Fruit fly (Drosophila melanogaster): ENCODE results near the gene CG31131.
A peak's percentile ranks its signal among the peaks of the same experiment; 100 is the strongest.

The CG31131 gene

DNA sequence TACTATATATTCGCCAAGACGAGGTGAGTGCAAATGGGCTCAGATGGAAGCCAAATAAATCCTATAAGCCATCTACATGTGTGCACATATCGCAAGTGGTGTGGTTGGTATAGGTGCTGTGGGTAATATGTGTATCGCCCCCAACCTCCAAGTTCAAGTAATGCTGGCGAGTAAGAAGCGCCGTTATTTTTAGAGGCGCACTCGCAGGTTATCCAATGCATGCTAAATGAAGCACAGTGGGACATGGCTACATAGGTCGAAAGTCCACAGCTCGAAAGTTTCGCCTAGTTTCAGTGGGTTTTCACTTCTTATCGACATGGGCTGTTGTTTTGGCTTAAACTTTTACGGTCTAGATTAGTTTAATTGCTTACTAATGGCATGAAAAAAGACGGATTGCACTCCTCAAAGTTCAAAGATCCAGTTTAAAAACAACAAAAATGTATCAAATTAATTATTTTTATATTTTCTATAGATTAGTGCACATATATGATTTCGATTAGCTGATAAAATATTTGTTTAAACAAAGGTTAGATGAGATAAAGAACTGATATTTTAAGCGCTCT is 37.0 kb downstream of the CG31131 start (continued):
- TF ChIP-seq Hr39 (GFP tag; optimal IDR thresholded peaks at IDR 0.05) (peak; percentile 8), esn (GFP tag; optimal IDR thresholded peaks at IDR 0.05) (peak; percentile 38)

DNA sequence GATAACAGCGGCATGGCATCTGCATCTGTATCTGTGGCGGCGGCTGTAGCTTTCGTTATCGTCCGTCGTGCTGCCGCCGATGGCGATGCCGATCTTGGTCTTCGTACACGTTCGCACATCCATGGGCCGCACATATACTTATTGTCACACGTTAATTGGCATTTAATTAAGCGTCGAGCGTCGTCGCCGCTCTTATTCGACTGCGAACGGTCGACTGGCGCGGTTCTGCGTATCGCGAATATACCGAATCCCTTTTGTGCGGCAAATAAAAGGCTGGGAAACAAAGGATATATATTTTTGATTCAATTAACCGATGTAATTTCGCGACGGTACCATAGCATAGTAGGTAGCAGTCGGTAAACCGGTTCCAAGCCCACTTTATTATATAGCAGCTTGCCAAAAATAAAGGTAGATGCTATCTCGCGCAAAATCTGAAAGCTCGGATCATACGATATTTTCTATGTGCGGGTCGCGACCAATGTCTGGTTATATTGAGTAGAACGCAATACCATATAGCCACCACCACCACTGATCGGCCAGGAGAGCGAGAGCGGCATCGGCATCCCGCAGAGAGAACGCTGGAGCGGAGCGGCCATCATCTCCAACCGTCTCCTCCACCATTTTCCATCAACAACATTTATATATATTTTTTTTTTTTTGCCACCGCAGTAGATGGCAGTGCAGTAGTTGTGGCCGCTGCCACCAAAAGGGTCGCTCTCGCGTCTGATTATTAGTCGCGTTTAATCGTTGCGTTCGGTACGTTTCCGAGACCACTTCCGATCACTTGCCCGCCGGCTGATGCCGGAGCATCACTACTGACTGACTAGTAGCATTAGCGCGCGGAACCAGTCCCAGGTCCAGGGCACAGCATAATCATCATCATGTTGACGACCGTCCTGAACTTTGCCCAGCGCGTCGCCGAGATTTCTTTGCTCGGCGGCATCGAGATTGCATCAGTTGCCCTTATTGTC is 37.7 kb downstream of the CG31131 start, which contains the start of gene mino:
mino (plus strand) TSS at position 192 of the 971 bp plus-strand sequence.
- TF ChIP-seq achi (GFP tag; optimal IDR thresholded peaks at IDR 0.05) (no peak), Sox14 (GFP tag; optimal IDR thresholded peaks at IDR 0.05) (peak; percentile 82), CG8119 (GFP tag; IDR thresholded peaks at IDR 0.05) (0 out of 3 replicates have a peak, but pooled peaks have one; percentile 12), CG1621 (tag; optimal IDR thresholded peaks at IDR 0.05) (peak; percentile 47), Eip75B (GFP tag; optimal IDR thresholded peaks at IDR 0.05) (no peak), ss (GFP tag; optimal IDR thresholded peaks at IDR 0.05) (peak; percentile 42 to 68), CG11294 (GFP tag; IDR thresholded peaks at IDR 0.05) (no peak), CG6854 (GFP tag; optimal IDR thresholded peaks at IDR 0.05) (peak; percentile 3), Sox102F (GFP tag; optimal IDR thresholded peaks at IDR 0.05) (peak; percentile 32), CG34406 (GFP tag; optimal IDR thresholded peaks at IDR 0.05) (no peak), vri (GFP tag; optimal IDR thresholded peaks at IDR 0.05) (peak; percentile 50), topi (GFP tag; optimal IDR thresholded peaks at IDR 0.05) (peak; percentile 23), spab (GFP tag; optimal IDR thresholded peaks at IDR 0.05) (peak; percentile 27), fkh (GFP tag; optimal IDR thresholded peaks at IDR 0.05) (peak; percentile 12), Smox (GFP tag; optimal IDR thresholded peaks at IDR 0.05) (no peak), Met (GFP tag; optimal IDR thresholded peaks at IDR 0.05) (peak; percentile 4), CG9139 (GFP tag; optimal IDR thresholded peaks at IDR 0.05) (peak; percentile 55), Eip93F (GFP tag; optimal IDR thresholded peaks at IDR 0.05) (peak; percentile 43), CG6808 (GFP tag; optimal IDR thresholded peaks at IDR 0.05) (peak; percentile 33), net (GFP tag; optimal IDR thresholded peaks at IDR 0.05) (no peak), Blimp-1 (GFP tag; optimal IDR thresholded peaks at IDR 0.05) (no peak), CG10669 (GFP tag; optimal IDR thresholded peaks at IDR 0.05) (peak; percentile 1), CG6163 (GFP tag; IDR thresholded peaks at IDR 0.05) (peak; percentile 67; the same call in 2 of the 3 replicates), esn (GFP tag; optimal IDR thresholded peaks at IDR 0.05) (peak; percentile 38), Ets21C (GFP tag; optimal IDR thresholded peaks at IDR 0.05) (no peak), Eip78C (GFP tag) (peak; percentile 60), svp (GFP tag) (peak; percentile 82), dsx (GFP tag; optimal IDR thresholded peaks at IDR 0.05; ENCODE audit: poor library complexity, severe bottlenecking) (peak; percentile 5)

DNA sequence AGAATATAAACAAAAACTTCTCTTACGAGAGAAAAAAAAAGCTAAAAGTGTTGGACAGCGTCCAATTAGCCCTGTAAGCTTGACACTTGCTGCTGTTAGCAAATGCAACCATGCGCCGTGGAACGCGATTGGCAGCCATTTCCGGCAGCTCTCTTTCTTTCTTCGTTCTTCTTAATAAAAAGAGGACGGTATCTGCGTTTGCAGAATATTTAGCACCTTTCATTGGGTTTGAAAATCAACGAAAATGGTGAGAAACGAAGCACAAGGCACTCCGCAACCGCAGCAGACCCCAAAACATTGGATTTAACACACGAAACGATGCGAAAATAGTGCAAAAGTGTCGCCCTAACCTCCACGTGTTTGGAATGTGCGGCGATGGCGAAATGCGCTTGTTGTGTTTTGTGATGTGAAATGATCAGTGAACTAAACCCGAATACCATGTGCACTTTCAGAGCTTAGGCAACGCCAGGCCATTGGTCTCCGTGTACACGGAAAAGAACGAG is 40.3 kb downstream of the CG31131 start, which contains the start of gene RpL4:
RpL4 (plus strand) TSS at position 149 of the 503 bp plus-strand sequence.
- TF ChIP-seq CG10631 (GFP tag; optimal IDR thresholded peaks at IDR 0.05) (peak; percentile 17), esn (GFP tag; optimal IDR thresholded peaks at IDR 0.05) (peak; percentile 85), Met (GFP tag; optimal IDR thresholded peaks at IDR 0.05) (peak; percentile 85), Smox (GFP tag; optimal IDR thresholded peaks at IDR 0.05) (peak; percentile 74), Ets21C (GFP tag; optimal IDR thresholded peaks at IDR 0.05) (peak; percentile 17), fd85E (GFP tag; optimal IDR thresholded peaks at IDR 0.05) (peak; percentile 53), Sox102F (GFP tag; optimal IDR thresholded peaks at IDR 0.05) (peak; percentile 82), achi (GFP tag; optimal IDR thresholded peaks at IDR 0.05) (peak; percentile 99), CG31627 (GFP tag; optimal IDR thresholded peaks at IDR 0.05) (peak; percentile 72), Eip93F (GFP tag; optimal IDR thresholded peaks at IDR 0.05) (no peak), Hr39 (GFP tag; optimal IDR thresholded peaks at IDR 0.05) (peak; percentile 67), CG34406 (GFP tag; optimal IDR thresholded peaks at IDR 0.05) (peak; percentile 78), Sox15 (GFP tag; optimal IDR thresholded peaks at IDR 0.05) (peak; percentile 10), CG3032 (tag; optimal IDR thresholded peaks at IDR 0.05) (peak; percentile 31), Lpt (GFP tag; optimal IDR thresholded peaks at IDR 0.05) (no peak), vri (GFP tag; optimal IDR thresholded peaks at IDR 0.05) (peak; percentile 79), CG6163 (GFP tag; IDR thresholded peaks at IDR 0.05) (peak; percentile 89), OdsH (GFP tag; optimal IDR thresholded peaks at IDR 0.05) (peak; percentile 81), fd59A (GFP tag; optimal IDR thresholded peaks at IDR 0.05) (peak; percentile 59), CG11902 (GFP tag; optimal IDR thresholded peaks at IDR 0.05) (no peak), CG8119 (GFP tag; IDR thresholded peaks at IDR 0.05) (no peak), CG10669 (GFP tag; optimal IDR thresholded peaks at IDR 0.05) (peak; percentile 51), CG16779 (tag; optimal IDR thresholded peaks at IDR 0.05) (peak; percentile 50), CG9139 (GFP tag; optimal IDR thresholded peaks at IDR 0.05) (peak; percentile 76), dac (GFP tag; optimal IDR thresholded peaks at IDR 0.05) (peak; percentile 40), Eip75B (GFP tag; optimal IDR thresholded peaks at IDR 0.05) (peak; percentile 71), CG8632 (GFP tag; optimal IDR thresholded peaks at IDR 0.05) (peak; percentile 77), acj6 (GFP tag; optimal IDR thresholded peaks at IDR 0.05) (peak; percentile 77)

Measured in whole organism, prepupa.